Worm (Caenorhabditis elegans): ENCODE results near the gene W04D12.1.

W04D12.1 gene

ce11 chrIII:5872288-5872687 is 35.6 kb downstream of the W04D12.1 start:
- TF ChIP-seq rnt-1 (tag; optimal IDR thresholded peaks at IDR 0.05) (peak; percentile 42), elt-3 (tag; optimal IDR thresholded peaks at IDR 0.05) (no peak), nhr-71 (tag; optimal IDR thresholded peaks at IDR 0.05) (peak; percentile 23), dsc-1 (tag; optimal IDR thresholded peaks at IDR 0.05) (peak; percentile 98), lin-14 (GFP tag; optimal IDR thresholded peaks at IDR 0.05) (peak; percentile 31), snu-23 (GFP tag; optimal IDR thresholded peaks at IDR 0.05) (no peak), fkh-4 (tag; optimal IDR thresholded peaks at IDR 0.05; ENCODE audit: borderline replicate concordance) (peak; percentile 90), ceh-82 (tag; optimal IDR thresholded peaks at IDR 0.05) (no peak), pqm-1 (tag; optimal IDR thresholded peaks at IDR 0.05) (no peak)

ce11 chrIII:5874263-5874662 is 37.5 kb downstream of the W04D12.1 start:
- TF ChIP-seq vab-15 (tag; optimal IDR thresholded peaks at IDR 0.05) (no peak), nhr-84 (tag; optimal IDR thresholded peaks at IDR 0.05) (no peak), swsn-7 (tag; optimal IDR thresholded peaks at IDR 0.05) (peak; percentile 11), nhr-76 (tag; optimal IDR thresholded peaks at IDR 0.05) (no peak), efl-3 (GFP tag; optimal IDR thresholded peaks at IDR 0.05) (no peak), unc-30 (tag; optimal IDR thresholded peaks at IDR 0.05) (no peak), pqm-1 (tag; optimal IDR thresholded peaks at IDR 0.05) (no peak), fkh-8 (tag; optimal IDR thresholded peaks at IDR 0.05) (no peak), nhr-237 (tag; optimal IDR thresholded peaks at IDR 0.05) (no peak), jun-1 (tag; optimal IDR thresholded peaks at IDR 0.05) (no peak), hlh-4 (tag; optimal IDR thresholded peaks at IDR 0.05) (no peak), nhr-71 (tag; optimal IDR thresholded peaks at IDR 0.05) (peak; percentile 83), nhr-11 (tag; optimal IDR thresholded peaks at IDR 0.05) (no peak), lsy-2 (tag; optimal IDR thresholded peaks at IDR 0.05) (peak in 1 of 2 experiments; percentile 24), aha-1 (tag; optimal IDR thresholded peaks at IDR 0.05) (no peak), C16A3.4 (tag; optimal IDR thresholded peaks at IDR 0.05) (peak; percentile 18), grh-1 (GFP tag; IDR thresholded peaks at IDR 0.05) (peak; percentile 22; the same call in 1 of the 2 replicates), ztf-4 (tag; optimal IDR thresholded peaks at IDR 0.05) (peak; percentile 54), tbx-2 (tag; optimal IDR thresholded peaks at IDR 0.05) (no peak), unc-130 (tag; optimal IDR thresholded peaks at IDR 0.05) (no peak), unc-86 (tag; optimal IDR thresholded peaks at IDR 0.05) (no peak), ceh-63 (GFP tag; optimal IDR thresholded peaks at IDR 0.05) (no peak), isw-1 (GFP tag; IDR thresholded peaks at IDR 0.05) (no peak), mab-9 (GFP tag; IDR thresholded peaks at IDR 0.05) (no peak), ces-1 (GFP tag; optimal IDR thresholded peaks at IDR 0.05) (no peak), fos-1 (tag; optimal IDR thresholded peaks at IDR 0.05) (no peak), ceh-8 (GFP tag; optimal IDR thresholded peaks at IDR 0.05) (no peak), ets-5 (GFP tag; IDR thresholded peaks at IDR 0.05) (no peak), pax-3 (tag; optimal IDR thresholded peaks at IDR 0.05) (no peak), lin-13 (GFP tag; optimal IDR thresholded peaks at IDR 0.05) (peak; percentile 46), C34B4.2 (tag; optimal IDR thresholded peaks at IDR 0.05) (no peak), ama-1 (optimal IDR thresholded peaks at IDR 0.05) (peak; percentile 91), sox-4 (tag; optimal IDR thresholded peaks at IDR 0.05) (no peak), elt-2 (tag; optimal IDR thresholded peaks at IDR 0.05) (peak; percentile 13), mdl-1 (tag; optimal IDR thresholded peaks at IDR 0.05) (no peak), Y116A8C.19 (tag; optimal IDR thresholded peaks at IDR 0.05; ENCODE audit: borderline replicate concordance) (no peak), C04F5.9 (tag; optimal IDR thresholded peaks at IDR 0.05) (no peak), snu-23 (GFP tag; optimal IDR thresholded peaks at IDR 0.05) (peak; percentile 75), nhr-47 (tag; optimal IDR thresholded peaks at IDR 0.05) (peak; percentile 47), sptf-1 (tag; optimal IDR thresholded peaks at IDR 0.05) (no peak), xbp-1 (tag; optimal IDR thresholded peaks at IDR 0.05) (peak; percentile 16), ceh-90 (tag; optimal IDR thresholded peaks at IDR 0.05) (no peak), hlh-17 (GFP tag; optimal IDR thresholded peaks at IDR 0.05; ENCODE audit: borderline replicate concordance) (no peak), lin-15B (tag; optimal IDR thresholded peaks at IDR 0.05) (no peak), zag-1 (tag; optimal IDR thresholded peaks at IDR 0.05) (no peak), pag-3 (tag; optimal IDR thresholded peaks at IDR 0.05; ENCODE audit: borderline replicate concordance, insufficient read depth) (no peak)
